Worm (Caenorhabditis elegans): ENCODE results near the gene unc-32.

DNA sequence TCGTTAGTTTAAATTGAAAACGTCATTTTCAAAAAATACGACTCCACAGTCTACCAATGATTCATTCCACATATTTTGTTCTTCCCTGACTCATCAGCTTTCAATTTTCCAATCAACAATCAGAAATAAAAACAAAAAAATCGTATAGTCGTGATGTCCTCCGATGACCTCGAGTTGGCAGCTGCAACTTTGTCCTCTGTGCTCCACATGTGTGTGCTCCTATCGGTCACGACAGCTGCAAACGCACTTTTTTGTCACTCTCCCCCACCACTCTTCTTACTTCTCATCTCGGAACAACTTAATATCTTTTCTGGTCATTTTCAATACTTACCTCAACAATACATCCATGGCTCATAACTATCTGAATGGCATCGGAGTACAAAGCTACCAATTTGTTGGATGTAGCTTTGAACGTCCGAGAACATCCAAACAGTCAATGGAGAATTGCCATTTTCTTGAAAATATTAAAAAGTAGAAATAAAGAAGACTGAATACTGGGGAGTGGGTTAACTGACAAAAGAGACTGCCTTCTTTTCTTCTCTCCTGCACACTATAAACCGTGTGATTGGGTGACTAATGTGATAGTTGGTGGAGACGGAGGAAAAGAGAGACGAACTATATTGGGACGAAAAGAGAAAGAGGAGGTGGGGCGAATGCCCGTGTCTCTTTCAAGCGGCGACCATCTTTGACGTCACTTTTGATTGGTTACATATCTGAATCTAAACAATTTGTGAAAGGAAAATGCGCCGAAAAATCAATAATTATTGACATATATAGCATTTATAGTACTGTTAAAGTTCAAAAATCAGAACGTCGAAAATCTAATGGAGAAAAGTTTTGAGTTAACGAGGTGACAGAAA lies 38.2 kb upstream of the unc-32 start:
- TF ChIP-seq cog-1 (tag; optimal IDR thresholded peaks at IDR 0.05) = no peak
- TF ChIP-seq med-1 (GFP tag; optimal IDR thresholded peaks at IDR 0.05; ENCODE audit: insufficient read depth) = no peak
- TF ChIP-seq klf-2 (GFP tag; conservative IDR thresholded peaks at IDR 0.05) = no peak
- no peak for TF ChIP-seq ztf-29 (GFP tag; IDR thresholded peaks at IDR 0.05)
